Fruit fly (Drosophila melanogaster): Measurements from ENCODE around the gene CG32264.

Gene CG32264

DNA sequence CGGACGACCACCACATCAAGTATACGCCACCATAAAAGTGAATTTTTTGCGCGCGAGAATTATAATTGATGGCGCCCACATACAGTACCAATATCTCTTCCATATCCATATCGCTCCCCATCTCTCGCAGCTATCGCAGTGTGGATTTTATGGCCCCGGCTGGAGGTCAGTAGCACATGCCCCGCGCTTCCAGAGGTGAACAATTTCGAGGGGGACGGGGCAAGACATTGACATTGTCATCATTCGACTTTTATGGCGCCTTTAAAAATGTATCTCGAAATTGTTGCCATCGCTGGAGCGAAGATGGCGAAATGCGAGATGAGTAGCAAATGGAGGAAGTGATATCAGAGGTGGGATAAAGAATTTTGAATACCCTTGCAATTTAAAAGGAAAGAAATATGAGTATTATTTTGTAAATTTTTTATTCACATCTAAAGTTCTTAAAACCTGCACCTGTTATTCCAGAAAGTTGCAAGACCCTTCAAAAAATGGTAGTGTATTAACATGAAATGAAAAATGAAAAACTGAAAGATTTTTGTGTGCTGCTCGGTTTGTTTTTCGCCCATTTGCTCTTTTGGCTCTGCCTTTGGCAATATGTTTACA, 45.8 kb downstream of the CG32264 start (continued):
- TF ChIP-seq Taf1 (GFP tag; IDR thresholded peaks at IDR 0.05) = no peak
- TF ChIP-seq schlank (tag; optimal IDR thresholded peaks at IDR 0.05) = peak; percentile 25
- TF ChIP-seq fd96Cb (tag; optimal IDR thresholded peaks at IDR 0.05) = no peak
- no peak for TF ChIP-seq Bgb (GFP tag; IDR thresholded peaks at IDR 0.05; ENCODE audit: partially characterized antibody)
- TF ChIP-seq CG6175 (GFP tag; IDR thresholded peaks at IDR 0.05) = peak; percentile 27; the same call in 1 of the 3 replicates
- TF ChIP-seq YL-1 (GFP tag; optimal IDR thresholded peaks at IDR 0.05) = no peak
- no peak for TF ChIP-seq Ets97D (GFP tag; optimal IDR thresholded peaks at IDR 0.05)
- no peak for TF ChIP-seq HLHmδ (GFP tag; optimal IDR thresholded peaks at IDR 0.05)
- TF ChIP-seq E2f2 (GFP tag; IDR thresholded peaks at IDR 0.05) = no peak
- TF ChIP-seq CG1603 (tag; optimal IDR thresholded peaks at IDR 0.05) = no peak
- TF ChIP-seq gro (GFP tag; optimal IDR thresholded peaks at IDR 0.05) = peak; percentile 55
- no peak for TF ChIP-seq ab (GFP tag; optimal IDR thresholded peaks at IDR 0.05)
- peak; percentile 12 for TF ChIP-seq zfh2 (GFP tag; optimal IDR thresholded peaks at IDR 0.05)
- TF ChIP-seq CG10431 (GFP tag; optimal IDR thresholded peaks at IDR 0.05) = no peak
- peak; percentile 62 for TF ChIP-seq grau (tag; optimal IDR thresholded peaks at IDR 0.05)
- no peak for TF ChIP-seq Sry-δ (GFP tag; optimal IDR thresholded peaks at IDR 0.05)
- TF ChIP-seq CG18764 (GFP tag; optimal IDR thresholded peaks at IDR 0.05) = no peak
- TF ChIP-seq CG7271 (tag; optimal IDR thresholded peaks at IDR 0.05) = no peak
- no peak for TF ChIP-seq oc (tag; optimal IDR thresholded peaks at IDR 0.05)
- TF ChIP-seq Ada2b (GFP tag; IDR thresholded peaks at IDR 0.05) = peak; percentile 25; the same call in 1 of the 2 replicates
- TF ChIP-seq Lim3 (GFP tag; IDR thresholded peaks at IDR 0.05) = no peak
- no peak for TF ChIP-seq CG10462 (GFP tag; optimal IDR thresholded peaks at IDR 0.05)
- TF ChIP-seq sim (GFP tag; IDR thresholded peaks at IDR 0.05) = no peak
- TF ChIP-seq hth (optimal IDR thresholded peaks at IDR 0.05) = no peak
- TF ChIP-seq stc (GFP tag; IDR thresholded peaks at IDR 0.05) = no peak
- TF ChIP-seq ranshi (GFP tag; IDR thresholded peaks at IDR 0.05) = peak; percentile 63; the same call in 1 of the 2 replicates
- TF ChIP-seq CG6683 (GFP tag; optimal IDR thresholded peaks at IDR 0.05) = no peak
- TF ChIP-seq CG34422 (GFP tag; IDR thresholded peaks at IDR 0.05) = peak; percentile 41; the same call in 1 of the 3 replicates
- no peak for TF ChIP-seq CG1832 (GFP tag; optimal IDR thresholded peaks at IDR 0.05)
- no peak for TF ChIP-seq CG2199 (GFP tag; IDR thresholded peaks at IDR 0.05)
- TF ChIP-seq Med (GFP tag) = peak; percentile 80
- TF ChIP-seq CG7928 (GFP tag; optimal IDR thresholded peaks at IDR 0.05) = no peak
- peak; percentile 3 for TF ChIP-seq CG10209 (GFP tag; optimal IDR thresholded peaks at IDR 0.05)
- no peak for TF ChIP-seq HHEX (GFP tag; optimal IDR thresholded peaks at IDR 0.05)
- peak; percentile 38 for TF ChIP-seq pho (GFP tag; optimal IDR thresholded peaks at IDR 0.05)
- no peak for TF ChIP-seq CG3065 (GFP tag; optimal IDR thresholded peaks at IDR 0.05)
- TF ChIP-seq wdn (GFP tag; IDR thresholded peaks at IDR 0.05) = no peak
- TF ChIP-seq CG2129 (GFP tag; IDR thresholded peaks at IDR 0.05; ENCODE audit: partially characterized antibody) = no peak
- no peak for TF ChIP-seq CG6791 (GFP tag; IDR thresholded peaks at IDR 0.05; ENCODE audit: partially characterized antibody)
- no peak for TF ChIP-seq CG12659 (GFP tag; optimal IDR thresholded peaks at IDR 0.05)
- TF ChIP-seq tna (GFP tag; IDR thresholded peaks at IDR 0.05; ENCODE audit: partially characterized antibody) = no peak
- TF ChIP-seq Deaf1 (tag; optimal IDR thresholded peaks at IDR 0.05) = no peak
- TF ChIP-seq Mad (GFP tag; optimal IDR thresholded peaks at IDR 0.05) = no peak
- no peak for TF ChIP-seq CG18262 (tag; optimal IDR thresholded peaks at IDR 0.05)
- no peak for TF ChIP-seq Usf (GFP tag; optimal IDR thresholded peaks at IDR 0.05)
- no peak for TF ChIP-seq CG5245 (GFP tag; optimal IDR thresholded peaks at IDR 0.05)
- peak; percentile 40 for TF ChIP-seq CG13424 (tag; optimal IDR thresholded peaks at IDR 0.05)
- no peak for TF ChIP-seq CG43689 (GFP tag; IDR thresholded peaks at IDR 0.05)
- TF ChIP-seq CHES-1-like (GFP tag; optimal IDR thresholded peaks at IDR 0.05) = no peak
- TF ChIP-seq CG3163 (GFP tag; optimal IDR thresholded peaks at IDR 0.05) = no peak
- TF ChIP-seq tup (GFP tag; optimal IDR thresholded peaks at IDR 0.05) = no peak
